Worm (Caenorhabditis elegans) whole organism, midembryonic: Measurements from ENCODE around the gene ceph-41.

Experiments
- T22C8.4 ChIP-seq: fragments of 200-800 bp; sonication (Bioruptor generic); IDR thresholded peaks from 2 replicates; pipeline ENCODE4 v1.3.6; 2022; ENCODE audit warnings: missing genetic modification characterization, missing compliant biosample characterization
- cog-1 ChIP-seq: sonication (generic microtip); optimal IDR thresholded peaks from 2 replicates; lab custom pipeline; 2016; ENCODE audit warnings: missing genetic modification characterization, missing compliant biosample characterization
- flt-1 ChIP-seq: fragments of 200-800 bp; sonication (Bioruptor generic); IDR thresholded peaks from 2 replicates; pipeline ENCODE4 v1.3.6; 2022; ENCODE audit warnings: missing genetic modification characterization, missing compliant biosample characterization
- ref-1 ChIP-seq: fragments of 200-800 bp; sonication (Bioruptor generic); conservative IDR thresholded peaks from 2 replicates; pipeline ENCODE4 v1.3.6; 2022; ENCODE audit warnings: missing genetic modification reagents, missing genetic modification characterization, missing compliant biosample characterization
- tab-1 ChIP-seq: fragments of 200-800 bp; sonication (Bioruptor generic); IDR thresholded peaks from 2 replicates; pipeline ENCODE4 v1.3.6; 2022; ENCODE audit warnings: missing genetic modification characterization, missing compliant biosample characterization
- ztf-29 ChIP-seq: fragments of 200-800 bp; sonication (Bioruptor generic); IDR thresholded peaks from 2 replicates; pipeline ENCODE4 v1.3.6; 2022; ENCODE audit warnings: missing genetic modification reagents, missing genetic modification characterization, missing compliant biosample characterization

DNA sequence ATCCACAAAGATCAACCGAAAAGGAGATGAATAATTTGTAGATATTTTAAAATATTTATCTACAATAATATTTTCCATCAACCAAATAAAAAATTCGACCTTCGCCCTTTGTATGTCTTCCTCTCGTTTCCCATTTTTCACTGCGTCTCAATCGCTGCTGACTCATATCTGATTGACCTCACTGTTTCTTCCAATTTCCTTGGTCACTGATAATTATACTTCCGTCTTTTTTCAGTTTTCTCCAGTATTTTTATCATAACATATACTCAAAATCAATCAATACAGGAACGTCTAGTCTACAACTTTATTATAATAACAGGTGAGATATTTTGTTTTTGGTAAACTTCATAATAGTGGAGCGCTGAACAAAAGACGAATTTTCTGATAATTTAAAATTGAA is 12.0 kb downstream of the ceph-41 start, which contains the start of gene pmk-3:
- TF ChIP-seq T22C8.4 (GFP tag; lab: Robert Waterston, UW): no peak
- TF ChIP-seq cog-1 (tag; lab: Kevin White, UChicago): no peak
- TF ChIP-seq ref-1 (GFP tag; lab: Robert Waterston, UW): no peak
- TF ChIP-seq ztf-29 (GFP tag; lab: Robert Waterston, UW): no peak
- TF ChIP-seq flt-1 (GFP tag; lab: Robert Waterston, UW): no peak
- TF ChIP-seq tab-1 (GFP tag; lab: Robert Waterston, UW): no peak
